Worm (Caenorhabditis elegans): ENCODE data around the gene D2024.5.

D2024.5 gene

DNA sequence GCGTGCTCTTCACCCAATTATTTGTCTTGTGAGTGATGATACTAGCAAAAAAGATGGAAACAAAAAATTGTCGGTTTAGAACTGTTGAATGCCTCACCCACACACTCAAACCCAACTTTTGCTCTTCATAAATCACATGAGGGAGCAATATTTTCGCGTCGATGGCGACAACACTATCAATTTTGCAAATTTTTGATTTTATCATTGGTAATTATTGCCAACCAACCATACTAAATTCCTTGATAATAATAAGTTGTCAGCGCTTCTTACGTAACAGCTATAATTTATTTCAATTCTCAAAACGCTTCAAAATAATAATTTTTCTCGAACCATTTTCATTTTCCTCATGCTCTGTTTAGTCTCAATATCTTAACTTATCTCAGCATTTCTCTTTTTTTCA is 15.3 kb downstream of the D2024.5 start:
- TF ChIP-seq nhr-23 (tag; optimal IDR thresholded peaks at IDR 0.05) (no peak), fos-1 (tag; optimal IDR thresholded peaks at IDR 0.05) (peak; percentile 44)

DNA sequence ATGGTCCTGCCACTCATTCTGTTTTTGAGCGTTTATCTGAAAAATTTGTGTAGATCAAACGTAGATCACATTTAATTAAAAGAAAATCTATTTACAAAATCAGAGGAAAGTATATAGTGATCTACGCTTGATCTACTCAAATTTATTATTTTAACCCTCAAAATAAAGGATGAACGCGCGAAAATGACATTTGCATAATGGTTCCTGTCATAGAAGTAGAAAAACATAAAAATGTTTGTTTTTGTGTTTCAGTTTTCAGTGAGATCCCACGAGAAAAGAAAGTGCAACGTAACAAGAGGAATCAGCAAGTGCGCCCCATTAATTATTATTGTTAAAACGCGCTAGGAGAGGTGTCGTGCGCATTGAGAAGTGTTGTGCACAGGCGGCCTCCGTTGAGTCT is 16.8 kb downstream of the D2024.5 start:
- no peak for TF ChIP-seq lsy-2 (tag; optimal IDR thresholded peaks at IDR 0.05)
- TF ChIP-seq unc-39 (tag; optimal IDR thresholded peaks at IDR 0.05): no peak
- no peak for TF ChIP-seq unc-55 (GFP tag; optimal IDR thresholded peaks at IDR 0.05)
- TF ChIP-seq lin-13 (GFP tag; optimal IDR thresholded peaks at IDR 0.05): no peak
- no peak for TF ChIP-seq fos-1 (tag; optimal IDR thresholded peaks at IDR 0.05)
- TF ChIP-seq C34F6.9 (tag; optimal IDR thresholded peaks at IDR 0.05): no peak
- TF ChIP-seq lin-11 (tag; optimal IDR thresholded peaks at IDR 0.05): no peak
- TF ChIP-seq peb-1 (tag; optimal IDR thresholded peaks at IDR 0.05): no peak
- no peak for TF ChIP-seq blmp-1 (tag; optimal IDR thresholded peaks at IDR 0.05; ENCODE audit: insufficient read depth)
- TF ChIP-seq ztf-11 (tag; optimal IDR thresholded peaks at IDR 0.05): no peak

DNA sequence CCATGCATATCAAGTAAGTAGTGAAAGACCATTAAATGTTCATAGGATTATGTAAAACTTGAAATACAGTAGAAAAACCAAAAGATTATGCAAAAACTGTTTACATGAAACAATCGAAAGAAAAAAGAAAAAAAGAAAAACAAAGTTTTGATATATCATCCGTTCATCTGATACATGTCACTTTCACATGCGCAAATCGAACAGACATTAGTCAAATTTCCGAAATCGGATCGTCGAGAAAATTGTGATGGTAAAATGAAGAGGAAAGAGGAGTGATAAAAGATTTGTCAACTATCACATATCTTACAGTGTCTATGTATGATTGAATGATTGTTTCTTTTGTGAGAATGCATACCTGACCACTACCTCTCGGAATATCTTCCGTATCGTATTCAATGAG is 19.1 kb downstream of the D2024.5 start:
- TF ChIP-seq nhr-21 (tag; optimal IDR thresholded peaks at IDR 0.05): no peak
- no peak for TF ChIP-seq gmeb-1 (tag; optimal IDR thresholded peaks at IDR 0.05)
- TF ChIP-seq nhr-237 (tag; optimal IDR thresholded peaks at IDR 0.05): no peak

DNA sequence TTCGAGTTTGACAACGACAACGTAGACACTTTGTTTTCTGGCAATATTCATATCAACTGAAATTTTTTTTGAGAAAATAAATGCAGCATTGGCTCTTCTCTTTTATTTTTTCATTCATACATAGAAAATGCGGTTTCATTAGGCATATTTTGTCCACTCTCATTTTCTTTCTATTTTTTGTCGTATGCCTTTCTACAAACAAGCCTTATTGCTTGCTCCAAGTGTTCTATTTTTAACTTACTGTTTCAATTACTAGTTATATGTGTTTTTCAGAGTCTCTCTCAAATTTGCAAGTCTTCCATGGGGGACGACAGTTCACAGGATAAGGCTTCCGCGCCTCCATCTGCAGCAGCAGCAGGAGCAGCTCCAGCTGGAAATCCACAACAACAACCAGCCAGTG is 22.1 kb downstream of the D2024.5 start, which contains the start of gene kcc-1:
kcc-1 (plus strand) TSS at position 301 of the 400 bp plus-strand sequence.
- no peak for TF ChIP-seq nhr-11 (tag; optimal IDR thresholded peaks at IDR 0.05)

DNA sequence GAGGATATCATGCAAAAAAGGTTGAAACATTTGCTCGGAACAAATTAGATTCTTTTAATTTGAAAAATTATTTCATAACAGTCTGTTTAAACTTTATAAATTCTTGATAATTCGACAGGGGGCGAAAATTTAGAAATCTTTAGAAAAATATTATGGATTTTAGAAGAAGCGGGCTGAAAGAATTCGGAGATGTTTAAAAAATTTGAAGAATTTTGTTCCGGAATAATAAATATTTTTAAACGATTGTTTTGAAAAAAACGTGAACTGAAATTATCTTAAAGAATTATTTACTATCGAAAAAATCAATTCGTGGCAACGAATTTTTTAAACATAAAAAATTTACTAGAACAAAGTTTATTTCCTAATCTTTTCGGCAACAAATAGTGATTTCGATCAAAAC is 24.4 kb downstream of the D2024.5 start, which contains the start of gene R13A1.3:
R13A1.3 (plus strand) TSS at position 301 of the 400 bp plus-strand sequence.
- TF ChIP-seq alr-1 (tag; optimal IDR thresholded peaks at IDR 0.05) (no peak), ceh-16 (tag; optimal IDR thresholded peaks at IDR 0.05) (no peak), egl-27 (tag; optimal IDR thresholded peaks at IDR 0.05) (no peak), nhr-23 (tag; optimal IDR thresholded peaks at IDR 0.05) (no peak), ama-1 (optimal IDR thresholded peaks at IDR 0.05) (no peak), sem-4 (tag; optimal IDR thresholded peaks at IDR 0.05) (no peak), lin-11 (tag; optimal IDR thresholded peaks at IDR 0.05) (no peak), nhr-25 (tag; optimal IDR thresholded peaks at IDR 0.05) (no peak), F13H6.1 (tag; optimal IDR thresholded peaks at IDR 0.05) (no peak), elt-1 (tag; optimal IDR thresholded peaks at IDR 0.05) (no peak), sma-9 (GFP tag; optimal IDR thresholded peaks at IDR 0.05) (no peak), sma-9 (tag; optimal IDR thresholded peaks at IDR 0.05) (no peak), ceh-82 (tag; optimal IDR thresholded peaks at IDR 0.05) (no peak), gmeb-1 (tag; optimal IDR thresholded peaks at IDR 0.05) (no peak), unc-55 (GFP tag; optimal IDR thresholded peaks at IDR 0.05) (no peak)

DNA sequence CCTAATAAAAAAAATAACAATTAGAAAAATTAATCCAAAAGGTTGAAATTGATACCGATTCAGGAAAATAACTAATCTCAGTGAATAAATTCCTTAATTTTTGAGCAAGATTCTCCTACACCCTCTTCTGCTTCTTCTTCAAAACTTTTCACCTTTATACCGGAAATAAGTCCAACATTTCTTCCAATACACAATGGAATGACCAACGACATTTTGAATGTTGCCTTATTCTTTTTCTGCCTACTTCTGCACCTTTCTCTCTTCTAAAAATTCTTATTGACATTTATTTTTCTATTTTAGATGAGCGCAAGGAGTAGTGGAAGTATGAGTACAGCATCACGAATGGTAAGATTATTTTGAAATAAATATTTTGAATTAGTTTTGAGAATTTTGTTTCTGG is 31.3 kb downstream of the D2024.5 start, which contains the start of gene unc-8:
unc-8 (plus strand) TSS at position 301 of the 400 bp plus-strand sequence.
- TF ChIP-seq nhr-21 (tag; optimal IDR thresholded peaks at IDR 0.05) (no peak), mbf-1 (tag; optimal IDR thresholded peaks at IDR 0.05) (no peak), ztf-11 (tag; optimal IDR thresholded peaks at IDR 0.05) (no peak), lin-39 (tag; optimal IDR thresholded peaks at IDR 0.05) (no peak), gmeb-1 (tag; optimal IDR thresholded peaks at IDR 0.05) (no peak), lin-13 (GFP tag; optimal IDR thresholded peaks at IDR 0.05) (no peak), egl-27 (tag; optimal IDR thresholded peaks at IDR 0.05) (no peak), R02D3.7 (tag; optimal IDR thresholded peaks at IDR 0.05) (no peak), nhr-11 (tag; optimal IDR thresholded peaks at IDR 0.05) (no peak), ztf-4 (tag; optimal IDR thresholded peaks at IDR 0.05) (no peak), lsy-2 (tag; optimal IDR thresholded peaks at IDR 0.05) (no peak), C34F6.9 (tag; optimal IDR thresholded peaks at IDR 0.05) (no peak), skn-1 (tag; optimal IDR thresholded peaks at IDR 0.05) (no peak), unc-39 (tag; optimal IDR thresholded peaks at IDR 0.05) (no peak), nhr-23 (tag; optimal IDR thresholded peaks at IDR 0.05) (no peak), snpc-4 (tag; optimal IDR thresholded peaks at IDR 0.05) (no peak), fos-1 (tag; optimal IDR thresholded peaks at IDR 0.05) (no peak), alr-1 (tag; optimal IDR thresholded peaks at IDR 0.05) (no peak), ZK546.5 (tag; optimal IDR thresholded peaks at IDR 0.05) (no peak), elt-1 (tag; optimal IDR thresholded peaks at IDR 0.05) (no peak)

Measured in whole organism, L2 larva.